Fruit fly (Drosophila melanogaster) whole organism, embryonic: ENCODE measurements around the gene sage.

Experiments
- CG10565 ChIP-seq: fragments of 200-800 bp; sonication (Bioruptor generic); optimal IDR thresholded peaks from 3 replicates; lab custom pipeline; 2016; ENCODE audit warnings: missing biosample characterization, mild to moderate bottlenecking, missing genetic modification characterization
- CG12299 ChIP-seq: fragments of 200-800 bp; sonication (Bioruptor generic); optimal IDR thresholded peaks from 2 replicates; lab custom pipeline; 2018; ENCODE audit warnings: missing biosample characterization, mild to moderate bottlenecking, missing genetic modification characterization
- CG13894 ChIP-seq: fragments of 200-800 bp; sonication (Bioruptor generic); optimal IDR thresholded peaks from 3 replicates; lab custom pipeline; 2018; ENCODE audit warnings: missing biosample characterization, mild to moderate bottlenecking, missing genetic modification characterization, moderate library complexity
- CG14014 ChIP-seq: fragments of 200-800 bp; sonication (Bioruptor generic); IDR thresholded peaks from 2 replicates; pipeline ENCODE4 v1.3.6; 2022; ENCODE audit warnings: missing biosample characterization, missing genetic modification characterization
- CG14667 ChIP-seq: fragments of 200-800 bp; sonication (Bioruptor generic); IDR thresholded peaks from 2 replicates; pipeline ENCODE4 v1.3.6; 2022; ENCODE audit warnings: missing biosample characterization, missing genetic modification characterization
- CG1792 ChIP-seq: fragments of 200-800 bp; sonication (Bioruptor generic); optimal IDR thresholded peaks from 2 replicates; lab custom pipeline; 2016; ENCODE audit warnings: missing biosample characterization, missing genetic modification characterization
- CG32772 ChIP-seq: fragments of 200-800 bp; sonication (Bioruptor generic); IDR thresholded peaks from 2 replicates; pipeline ENCODE4 v1.3.6; 2022; ENCODE audit warnings: missing biosample characterization, missing genetic modification characterization
- CG6272 ChIP-seq: fragments of 200-800 bp; sonication (Bioruptor generic); IDR thresholded peaks from 2 replicates; pipeline ENCODE4 v1.3.6; 2022; ENCODE audit warnings: missing biosample characterization, missing genetic modification characterization
- CG6683 ChIP-seq: fragments of 200-800 bp; sonication (Bioruptor generic); optimal IDR thresholded peaks from 2 replicates; lab custom pipeline; 2017; ENCODE audit warnings: missing biosample characterization, mild to moderate bottlenecking, missing genetic modification characterization, missing genetic modification reagents
- CG6791 ChIP-seq: fragments of 200-800 bp; sonication (Bioruptor generic); IDR thresholded peaks from 3 replicates; pipeline ENCODE4 v1.3.6; 2022; ENCODE audit warnings: missing biosample characterization, missing genetic modification characterization; ENCODE audit not compliant: partially characterized antibody
- CG7786 ChIP-seq: fragments of 200-800 bp; sonication (Bioruptor generic); optimal IDR thresholded peaks from 2 replicates; lab custom pipeline; 2016; ENCODE audit warnings: missing biosample characterization, missing genetic modification characterization
- CG8388 ChIP-seq: fragments of 200-800 bp; sonication (Bioruptor generic); optimal IDR thresholded peaks from 2 replicates; lab custom pipeline; 2019; ENCODE audit warnings: missing biosample characterization, mild to moderate bottlenecking, missing genetic modification characterization, moderate library complexity
- CG9797 ChIP-seq: fragments of 200-800 bp; sonication (Bioruptor generic); optimal IDR thresholded peaks from 3 replicates; lab custom pipeline; 2018; ENCODE audit warnings: missing biosample characterization, mild to moderate bottlenecking, missing genetic modification characterization
- CkIIα-i1 ChIP-seq: fragments of 200-800 bp; sonication (Bioruptor generic); IDR thresholded peaks from 2 replicates; pipeline ENCODE4 v1.3.6; 2022; ENCODE audit warnings: missing biosample characterization, missing genetic modification characterization
- Dp ChIP-seq: fragments of 200-800 bp; sonication (Bioruptor generic); optimal IDR thresholded peaks from 2 replicates; lab custom pipeline; 2018; ENCODE audit warnings: missing biosample characterization, mild to moderate bottlenecking, missing genetic modification characterization, moderate library complexity
- Drgx ChIP-seq: fragments of 200-800 bp; sonication (Bioruptor generic); IDR thresholded peaks from 2 replicates; pipeline ENCODE4 v1.3.6; 2022; ENCODE audit warnings: missing biosample characterization, missing genetic modification characterization
- ERR ChIP-seq: fragments of 200-800 bp; sonication (Bioruptor generic); optimal IDR thresholded peaks from 2 replicates; lab custom pipeline; 2016; ENCODE audit warnings: missing biosample characterization, missing genetic modification characterization
- Elba2 ChIP-seq: fragments of 200-800 bp; sonication (Bioruptor generic); optimal IDR thresholded peaks from 3 replicates; lab custom pipeline; 2016; ENCODE audit warnings: missing biosample characterization, missing genetic modification characterization
- Ets65A ChIP-seq: fragments of 200-800 bp; sonication (Bioruptor generic); peaks from one replicate; lab custom pipeline; 2016; ENCODE audit warnings: missing biosample characterization, missing genetic modification characterization
- Fer2 ChIP-seq: fragments of 200-800 bp; sonication (Bioruptor generic); optimal IDR thresholded peaks from 2 replicates; lab custom pipeline; 2018; ENCODE audit warnings: missing biosample characterization, mild to moderate bottlenecking, missing genetic modification characterization, moderate library complexity
- Fer3 ChIP-seq: fragments of 200-800 bp; sonication (Bioruptor generic); optimal IDR thresholded peaks from 2 replicates; lab custom pipeline; 2018; ENCODE audit warnings: missing biosample characterization, mild to moderate bottlenecking, missing genetic modification characterization, moderate library complexity
- H15 ChIP-seq: fragments of 200-800 bp; sonication (Bioruptor generic); IDR thresholded peaks from 3 replicates; pipeline ENCODE4 v1.3.6; 2022; ENCODE audit warnings: missing biosample characterization, missing genetic modification characterization
- Hand ChIP-seq: fragments of 200-800 bp; sonication (Bioruptor generic); optimal IDR thresholded peaks from 2 replicates; lab custom pipeline; 2017; ENCODE audit warnings: mild to moderate bottlenecking, missing biosample characterization, missing genetic modification reagents, missing genetic modification characterization
- HmgZ ChIP-seq: fragments of 200-800 bp; sonication (Bioruptor generic); optimal IDR thresholded peaks from 2 replicates; lab custom pipeline; 2018; ENCODE audit warnings: missing biosample characterization, mild to moderate bottlenecking, missing genetic modification characterization
- Hr78 ChIP-seq, 2 experiments: fragments of 200-800 bp in 1 of 2; fragments of >200 bp in 1 of 2; sonication (Bioruptor generic) in 1 of 2; optimal IDR thresholded peaks; 2 replicates each; lab custom pipeline; 2017 to 2019; ENCODE audit warnings: missing biosample characterization in 2 of 2, missing genetic modification characterization in 2 of 2, mild to moderate bottlenecking in 1 of 2, moderate library complexity in 1 of 2
- Meics ChIP-seq: fragments of 200-800 bp; sonication (Bioruptor generic); optimal IDR thresholded peaks from 2 replicates; lab custom pipeline; 2017; ENCODE audit warnings: missing biosample characterization, mild to moderate bottlenecking, missing genetic modification characterization
- Mes4 ChIP-seq: fragments of 200-800 bp; sonication (Bioruptor generic); optimal IDR thresholded peaks from 2 replicates; lab custom pipeline; 2016; ENCODE audit warnings: missing biosample characterization, missing genetic modification characterization
- Nf-YA ChIP-seq: fragments of 200-800 bp; sonication (Bioruptor generic); IDR thresholded peaks from 2 replicates; pipeline ENCODE4 v1.3.6; 2022; ENCODE audit warnings: missing biosample characterization, missing genetic modification characterization
- Sin3A ChIP-seq: fragments of >200 bp; optimal IDR thresholded peaks from 2 replicates; lab custom pipeline; 2018
- Sry-β ChIP-seq: fragments of 200-800 bp; sonication (Bioruptor generic); optimal IDR thresholded peaks from 2 replicates; lab custom pipeline; 2018; ENCODE audit warnings: missing biosample characterization, mild to moderate bottlenecking, missing genetic modification characterization, moderate library complexity
- Sry-δ ChIP-seq: fragments of 200-800 bp; sonication (Bioruptor generic); optimal IDR thresholded peaks from 2 replicates; lab custom pipeline; 2016; ENCODE audit warnings: missing biosample characterization, missing genetic modification characterization
- Xbp1 ChIP-seq: fragments of 200-800 bp; sonication (Bioruptor generic); optimal IDR thresholded peaks from 3 replicates; lab custom pipeline; 2016; ENCODE audit warnings: missing biosample characterization, mild to moderate bottlenecking, missing genetic modification characterization
- br ChIP-seq: fragments of >200 bp; optimal IDR thresholded peaks from 2 replicates; lab custom pipeline; 2017
- da ChIP-seq: fragments of 200-800 bp; sonication (Bioruptor generic); optimal IDR thresholded peaks from 2 replicates; lab custom pipeline; 2016; ENCODE audit warnings: missing biosample characterization, missing genetic modification characterization
- dmrt11E ChIP-seq: fragments of 200-800 bp; sonication (Bioruptor generic); optimal IDR thresholded peaks from 3 replicates; lab custom pipeline; 2018; ENCODE audit warnings: missing biosample characterization, mild to moderate bottlenecking, missing genetic modification characterization, moderate library complexity
- ewg ChIP-seq: fragments of 200-800 bp; sonication (Bioruptor generic); optimal IDR thresholded peaks from 3 replicates; lab custom pipeline; 2017; ENCODE audit warnings: mild to moderate bottlenecking, missing biosample characterization, missing genetic modification reagents, missing genetic modification characterization
- fd64A ChIP-seq: fragments of 200-800 bp; sonication (Bioruptor generic); optimal IDR thresholded peaks from 3 replicates; lab custom pipeline; 2018; ENCODE audit warnings: missing biosample characterization, mild to moderate bottlenecking, missing genetic modification characterization
- gsb-n ChIP-seq: fragments of 200-800 bp; sonication (Bioruptor generic); optimal IDR thresholded peaks from 3 replicates; lab custom pipeline; 2018; ENCODE audit warnings: missing biosample characterization, mild to moderate bottlenecking, missing genetic modification characterization
- ken ChIP-seq: fragments of 200-800 bp; sonication (Bioruptor generic); IDR thresholded peaks from 3 replicates; pipeline ENCODE4 v1.3.6; 2022; ENCODE audit warnings: missing biosample characterization, missing genetic modification characterization
- lbe ChIP-seq: fragments of 200-800 bp; sonication (Bioruptor generic); optimal IDR thresholded peaks from 2 replicates; lab custom pipeline; 2016; ENCODE audit warnings: missing biosample characterization, mild to moderate bottlenecking, missing genetic modification characterization
- pb ChIP-seq: fragments of 200-800 bp; sonication (Bioruptor generic); optimal IDR thresholded peaks from 3 replicates; lab custom pipeline; 2016; ENCODE audit warnings: missing biosample characterization, missing genetic modification characterization
- peb ChIP-seq: fragments of 200-800 bp; sonication (Bioruptor generic); IDR thresholded peaks from 2 replicates; pipeline ENCODE4 v1.3.6; 2022; ENCODE audit warnings: missing biosample characterization, missing genetic modification characterization
- pita ChIP-seq: fragments of 200-800 bp; sonication (Bioruptor generic); optimal IDR thresholded peaks from 2 replicates; lab custom pipeline; 2017; ENCODE audit warnings: missing biosample characterization, mild to moderate bottlenecking, missing genetic modification characterization
- sna ChIP-seq: fragments of 200-800 bp; sonication (Bioruptor generic); IDR thresholded peaks from 2 replicates; pipeline ENCODE4 v1.3.6; 2022; ENCODE audit warnings: missing biosample characterization, missing genetic modification characterization; ENCODE audit not compliant: partially characterized antibody
- trem ChIP-seq: fragments of 200-800 bp; optimal IDR thresholded peaks from 3 replicates; lab custom pipeline; 2019; ENCODE audit warnings: missing biosample characterization, mild to moderate bottlenecking, missing genetic modification characterization, moderate library complexity
- unc-4 ChIP-seq: fragments of 200-800 bp; sonication (Bioruptor generic); IDR thresholded peaks from 2 replicates; pipeline ENCODE4 v1.3.6; 2022; ENCODE audit warnings: missing biosample characterization, missing genetic modification characterization; ENCODE audit not compliant: partially characterized antibody
- unpg ChIP-seq: fragments of 200-800 bp; sonication (Bioruptor generic); optimal IDR thresholded peaks from 3 replicates; lab custom pipeline; 2018; ENCODE audit warnings: missing biosample characterization, mild to moderate bottlenecking, missing genetic modification characterization, moderate library complexity
- usp ChIP-seq: fragments of >200 bp; optimal IDR thresholded peaks from 2 replicates; lab custom pipeline; 2017; ENCODE audit warnings: missing biosample characterization, missing genetic modification characterization
- zfh1 ChIP-seq: fragments of 200-800 bp; sonication (Bioruptor generic); IDR thresholded peaks from 3 replicates; pipeline ENCODE4 v1.3.6; 2022; ENCODE audit warnings: missing biosample characterization, missing genetic modification characterization

The sage gene

DNA sequence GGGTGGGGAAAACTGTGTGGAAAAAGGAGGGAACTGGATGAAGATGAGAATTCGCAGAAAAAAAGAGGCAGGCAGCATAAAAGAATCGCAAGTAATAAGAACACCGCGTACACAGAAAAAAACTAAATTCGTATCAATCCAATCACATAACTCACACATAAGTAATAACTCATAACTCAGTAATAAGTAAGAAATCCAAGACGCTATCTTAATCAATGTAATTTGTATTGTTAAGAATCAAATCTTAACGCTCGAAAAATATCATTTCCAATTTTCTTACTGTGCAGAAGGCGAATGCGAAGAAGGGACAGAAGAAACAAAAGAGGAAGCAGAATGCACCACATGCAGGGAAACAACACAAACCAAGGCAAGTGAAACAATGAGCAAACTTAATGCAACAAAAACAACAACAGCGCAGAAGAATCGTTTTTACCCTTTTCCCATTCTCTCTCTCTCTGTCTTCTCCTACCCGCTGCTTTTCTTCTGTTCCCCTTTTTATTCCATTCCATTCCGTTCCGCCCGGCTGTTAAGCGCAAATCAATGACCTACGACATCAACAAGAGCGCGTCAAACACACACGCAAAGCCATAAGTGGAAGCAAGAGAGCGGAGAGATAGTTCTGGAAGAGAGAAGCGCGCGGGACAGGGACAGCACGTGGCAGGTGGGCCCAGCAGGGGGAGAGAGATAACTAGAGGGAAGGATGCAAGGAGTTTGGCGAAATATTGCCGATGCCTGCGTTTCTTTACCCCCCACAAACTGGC is 34.7 kb downstream of the sage start (continued):
- TF ChIP-seq CG6272, result peak; percentile 25; the same call in 1 of the 2 replicates
- peak; percentile 2 for TF ChIP-seq Hand (GFP tag; lab: Kevin White, UChicago)
- peak; percentile 67; the same call in 1 of the 3 replicates for TF ChIP-seq H15 (GFP tag; lab: Robert Waterston, UW)
- no peak for TF ChIP-seq ERR (GFP tag; lab: Kevin White, UChicago)
- no peak for TF ChIP-seq pita
- peak; percentile 80 for TF ChIP-seq unpg
- TF ChIP-seq zfh1, result peak; percentile 86
- TF ChIP-seq pb (GFP tag; lab: Kevin White, UChicago), result peak; percentile 58
- TF ChIP-seq CG12299 (tag; lab: Kevin White, UChicago), result no peak
- peak; percentile 69; the same call in 2 of the 3 replicates for TF ChIP-seq ken
- peak; percentile 79 for TF ChIP-seq CG1792 (GFP tag; lab: Kevin White, UChicago)
- TF ChIP-seq CG7786 (GFP tag; lab: Kevin White, UChicago), result peak; percentile 75
- peak; percentile 80 for TF ChIP-seq trem
- no peak for TF ChIP-seq CkIIα-i1 (GFP tag; lab: Robert Waterston, UW)
- peak in 1 of 2 experiments; percentile 91 for TF ChIP-seq Hr78 (GFP tag; optimal IDR thresholded peaks at IDR 0.05; lab: Kevin White, UChicago)
- peak; percentile 48 for TF ChIP-seq CG10565 (GFP tag; lab: Kevin White, UChicago)
- TF ChIP-seq usp (GFP tag; lab: Kevin White, UChicago), result no peak
- TF ChIP-seq Dp (GFP tag; lab: Kevin White, UChicago), result no peak
- no peak for TF ChIP-seq CG9797 (GFP tag; lab: Kevin White, UChicago)
- peak; percentile 98 for TF ChIP-seq lbe (GFP tag; lab: Kevin White, UChicago)
- TF ChIP-seq CG14014 (GFP tag; lab: Robert Waterston, UW), result no peak; the same call in 1 of the 2 replicates
- TF ChIP-seq peb (GFP tag; lab: Robert Waterston, UW), result peak; percentile 61
- TF ChIP-seq CG32772, result peak; percentile 69
- peak; percentile 77 for TF ChIP-seq gsb-n (tag; lab: Kevin White, UChicago)
- TF ChIP-seq Fer2, result no peak
- peak; percentile 79 for TF ChIP-seq CG8388 (GFP tag; lab: Kevin White, UChicago)
- no peak for TF ChIP-seq CG6791 (GFP tag; lab: Robert Waterston, UW)

DNA sequence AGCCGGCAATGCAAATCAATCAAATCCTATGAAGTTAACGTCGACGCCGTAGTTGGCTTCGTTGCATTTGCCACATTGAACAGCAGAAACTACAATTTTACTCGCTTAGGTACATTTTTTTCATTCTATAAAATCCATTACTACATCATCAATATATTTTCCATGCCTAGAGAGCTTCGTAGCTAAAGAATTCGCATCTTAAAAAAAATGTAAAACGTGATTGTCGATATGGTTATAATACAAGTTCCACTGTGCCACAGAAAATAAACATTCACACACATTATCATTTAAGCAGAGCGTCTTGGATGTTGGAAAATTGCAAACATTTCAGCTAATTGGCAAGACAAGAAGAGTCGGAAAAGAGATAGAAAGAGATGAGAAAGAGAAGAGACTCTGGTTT is 36.0 kb downstream of the sage start:
- TF ChIP-seq Drgx, result peak; percentile 60
- no peak for TF ChIP-seq sna
- TF ChIP-seq Elba2, result peak; percentile 73
- TF ChIP-seq Ets65A (GFP tag; lab: Kevin White, UChicago), result peak; percentile 22
- no peak for TF ChIP-seq ewg (GFP tag; lab: Kevin White, UChicago)

DNA sequence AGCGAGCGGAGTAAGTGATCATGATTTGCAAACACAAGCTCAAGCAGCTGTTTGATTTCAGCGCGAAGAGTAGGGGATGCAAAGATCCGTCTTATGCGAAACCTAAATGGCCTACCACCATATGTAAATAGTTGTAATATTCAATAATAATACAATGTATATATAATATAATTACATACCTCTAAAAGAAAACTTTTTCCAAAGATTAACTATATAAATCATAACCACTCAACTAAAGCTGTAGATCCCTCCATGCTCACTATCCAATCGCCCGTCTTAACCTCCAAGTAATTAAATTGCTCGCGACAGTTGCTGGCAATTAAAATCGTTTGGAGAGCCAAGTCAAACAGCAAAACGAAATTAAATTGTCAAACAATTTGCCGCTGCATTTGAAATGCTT is 36.6 kb downstream of the sage start:
- TF ChIP-seq ken (no peak), dmrt11E (tag; lab: Kevin White, UChicago) (no peak), HmgZ (tag; lab: Kevin White, UChicago) (no peak), Mes4 (GFP tag; lab: Kevin White, UChicago) (no peak), Fer3 (tag; lab: Kevin White, UChicago) (peak; percentile 72), CG13894 (tag; lab: Kevin White, UChicago) (no peak), CG6683 (peak; percentile 51), Meics (GFP tag; lab: Kevin White, UChicago) (peak; percentile 89), Nf-YA (peak; percentile 49; the same call in 1 of the 2 replicates), br (lab: Kevin White, UChicago) (no peak), Sin3A (lab: Kevin White, UChicago) (no peak), unc-4 (GFP tag; lab: Robert Waterston, UW) (no peak), Sry-δ (GFP tag; lab: Kevin White, UChicago) (no peak), Sry-β (GFP tag; lab: Kevin White, UChicago) (no peak), CG14667 (GFP tag; lab: Robert Waterston, UW) (peak; percentile 67), Xbp1 (GFP tag; lab: Kevin White, UChicago) (peak; percentile 68), fd64A (no peak), da (GFP tag; lab: Kevin White, UChicago) (no peak)
